3 fruit fly cellular contexts compared by ENCODE assay signal in the genomic region with DNA sequence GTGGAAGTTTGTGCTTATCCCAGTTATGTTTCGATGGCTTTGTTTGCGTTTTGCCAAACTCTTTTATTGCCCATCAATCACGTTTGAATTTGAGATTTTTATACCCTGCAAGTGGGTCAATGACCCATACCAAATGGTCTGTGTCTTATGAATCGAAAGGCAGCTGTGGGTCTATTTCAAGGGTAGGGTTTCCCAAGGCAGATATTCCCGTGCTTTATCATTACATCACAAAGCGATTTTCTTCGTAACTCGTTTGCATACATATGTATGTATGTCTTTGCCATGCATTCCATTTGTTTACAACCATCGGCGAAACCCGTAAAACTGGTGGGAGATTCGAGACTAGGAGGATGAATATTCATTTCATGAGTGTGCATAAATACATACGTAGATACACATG.
TF ChIP-seq lines count a peak whose summit lies in the region.

No protein-coding gene starts in this region.

- no peak for TF ChIP-seq CTCF in whole organism, embryonic (GFP tag; optimal IDR thresholded peaks at IDR 0.05; lab: Kevin White, UChicago)

TF ChIP-seq in whole organism, embryonic, 481 proteins besides CTCF, POLR2A, EP300 and RAD21:
- no peak for TF ChIP-seq gro (GFP tag; optimal IDR thresholded peaks at IDR 0.05; lab: Kevin White, UChicago)
- no peak for TF ChIP-seq ham (GFP tag; IDR thresholded peaks at IDR 0.05; lab: Robert Waterston, UW)
- TF ChIP-seq CG10565 (GFP tag; optimal IDR thresholded peaks at IDR 0.05; lab: Kevin White, UChicago) = no peak
- no peak for TF ChIP-seq lilli (GFP tag; optimal IDR thresholded peaks at IDR 0.05; lab: Kevin White, UChicago)
- TF ChIP-seq CG17385 (GFP tag; optimal IDR thresholded peaks at IDR 0.05; lab: Kevin White, UChicago) = no peak
- no peak for TF ChIP-seq gt (GFP tag; IDR thresholded peaks at IDR 0.05; lab: Robert Waterston, UW)
- TF ChIP-seq schlank (tag; optimal IDR thresholded peaks at IDR 0.05; lab: Kevin White, UChicago) = no peak
- TF ChIP-seq abd-A (tag; optimal IDR thresholded peaks at IDR 0.05; lab: Kevin White, UChicago) = peak; percentile 39
- no peak for TF ChIP-seq Nf-YB (GFP tag; optimal IDR thresholded peaks at IDR 0.05; lab: Kevin White, UChicago)
- no peak for TF ChIP-seq hth (optimal IDR thresholded peaks at IDR 0.05; lab: Kevin White, UChicago)
- no peak for TF ChIP-seq cas (GFP tag; IDR thresholded peaks at IDR 0.05; lab: Robert Waterston, UW)
- no peak for TF ChIP-seq CG2129 (GFP tag; IDR thresholded peaks at IDR 0.05; lab: Robert Waterston, UW; ENCODE audit: partially characterized antibody)
- TF ChIP-seq Pdp1 (GFP tag; optimal IDR thresholded peaks at IDR 0.05; lab: Kevin White, UChicago) = peak in 1 of 2 experiments; percentile 55
- TF ChIP-seq kah (GFP tag; optimal IDR thresholded peaks at IDR 0.05; lab: Kevin White, UChicago) = no peak
- TF ChIP-seq Doc3 (GFP tag; IDR thresholded peaks at IDR 0.05; lab: Robert Waterston, UW; ENCODE audit: partially characterized antibody) = no peak
- peak; percentile 11 for TF ChIP-seq sd (tag; optimal IDR thresholded peaks at IDR 0.05; lab: Kevin White, UChicago)
- no peak for TF ChIP-seq CG9932 (GFP tag; IDR thresholded peaks at IDR 0.05; lab: Robert Waterston, UW)
- TF ChIP-seq z (GFP tag; IDR thresholded peaks at IDR 0.05; lab: Robert Waterston, UW) = no peak
- TF ChIP-seq ken (GFP tag; IDR thresholded peaks at IDR 0.05; lab: Robert Waterston, UW) = no peak
- TF ChIP-seq CG10274 (GFP tag; optimal IDR thresholded peaks at IDR 0.05; lab: Kevin White, UChicago) = no peak
- TF ChIP-seq vvl (GFP tag; IDR thresholded peaks at IDR 0.05; lab: Robert Waterston, UW) = peak; percentile 85; the same call in 1 of the 2 replicates
- no peak for TF ChIP-seq pho (GFP tag; optimal IDR thresholded peaks at IDR 0.05; lab: Kevin White, UChicago)
- no peak for TF ChIP-seq CG10654 (GFP tag; optimal IDR thresholded peaks at IDR 0.05; lab: Kevin White, UChicago)

TF ChIP-seq in whole organism, prepupa, 60 proteins besides CTCF, POLR2A, EP300 and RAD21:
- TF ChIP-seq ss (GFP tag; optimal IDR thresholded peaks at IDR 0.05; lab: Kevin White, UChicago) (peak in 1 of 2 experiments; percentile 13), salr (GFP tag; optimal IDR thresholded peaks at IDR 0.05; lab: Kevin White, UChicago) (no peak), dsx (GFP tag; optimal IDR thresholded peaks at IDR 0.05; lab: Kevin White, UChicago; ENCODE audit: poor library complexity, severe bottlenecking) (no peak), Eip78C (GFP tag; lab: Kevin White, UChicago) (peak; percentile 54)

TF ChIP-seq in whole organism, pupa, 21 proteins besides CTCF, POLR2A, EP300 and RAD21:
- TF ChIP-seq CG34367 (tag; optimal IDR thresholded peaks at IDR 0.05; lab: Kevin White, UChicago) = no peak
- peak; percentile 81 for TF ChIP-seq EcR (GFP tag; optimal IDR thresholded peaks at IDR 0.05; lab: Kevin White, UChicago)
